Worm (Caenorhabditis elegans) whole organism, L1 larva: Measurements from ENCODE around the gene Y102A5C.36.

ENCODE experiments used
- ceh-63 ChIP-seq: fragments of 200-800 bp; sonication (Bioruptor generic); optimal IDR thresholded peaks from 2 replicates; lab custom pipeline; 2018; ENCODE audit warnings: mild to moderate bottlenecking, missing genetic modification characterization, missing compliant biosample characterization
- efl-3 ChIP-seq: fragments of 200-800 bp; sonication (Bioruptor generic); optimal IDR thresholded peaks from 2 replicates; lab custom pipeline; 2018; ENCODE audit warnings: mild to moderate bottlenecking, missing genetic modification characterization, missing compliant biosample characterization
- egl-27 ChIP-seq, 2 experiments: fragments of 150-350 bp in 1 of 2; sonication (generic microtip); optimal IDR thresholded peaks; 3 replicates each; lab custom pipeline; 2017 to 2018; ENCODE audit warnings: missing biosample characterization in 2 of 2, missing genetic modification characterization in 2 of 2, missing genetic modification reagents in 2 of 2
- elt-2 ChIP-seq: sonication (generic microtip); optimal IDR thresholded peaks from 2 replicates; lab custom pipeline; 2016; ENCODE audit warnings: missing genetic modification characterization, mild to moderate bottlenecking, inconsistent platforms, missing compliant biosample characterization, missing genetic modification reagents
- elt-3 ChIP-seq, 6 experiments: fragments of 150-350 bp in 1 of 6; sonication (generic microtip); optimal IDR thresholded peaks; 2 replicates each; lab custom pipeline; 2017 to 2018; ENCODE audit warnings: missing biosample characterization in 6 of 6, missing genetic modification characterization in 6 of 6, inconsistent platforms in 1 of 6
- hpl-2 ChIP-seq: fragments of 150-350 bp; optimal IDR thresholded peaks from 2 replicates; lab custom pipeline; 2014; ENCODE audit warnings: missing biosample characterization, missing genetic modification reagents, missing genetic modification characterization
- lsy-2 ChIP-seq, 2 experiments: fragments of 150-350 bp; optimal IDR thresholded peaks; 2 replicates each; lab custom pipeline; 2014; ENCODE audit warnings: missing biosample characterization in 2 of 2, missing genetic modification characterization in 2 of 2
- nhr-237 ChIP-seq: fragments of 150-350 bp; optimal IDR thresholded peaks from 2 replicates; lab custom pipeline; 2014; ENCODE audit warnings: missing biosample characterization, missing genetic modification characterization
- nhr-28 ChIP-seq: fragments of 150-350 bp; optimal IDR thresholded peaks from 2 replicates; lab custom pipeline; 2014; ENCODE audit warnings: missing biosample characterization, missing genetic modification characterization
- nhr-71 ChIP-seq: sonication (generic microtip); optimal IDR thresholded peaks from 2 replicates; lab custom pipeline; 2016; ENCODE audit warnings: mild to moderate bottlenecking, missing genetic modification characterization, moderate library complexity, missing compliant biosample characterization
- nhr-77 ChIP-seq: fragments of 150-350 bp; optimal IDR thresholded peaks from 2 replicates; lab custom pipeline; 2014; ENCODE audit warnings: missing biosample characterization, missing genetic modification characterization
- skn-1 ChIP-seq: fragments of 150-350 bp; optimal IDR thresholded peaks from 2 replicates; lab custom pipeline; 2014; ENCODE audit warnings: missing biosample characterization, missing genetic modification characterization
- unc-130 ChIP-seq: fragments of 150-350 bp; optimal IDR thresholded peaks from 2 replicates; lab custom pipeline; 2017; ENCODE audit warnings: missing biosample characterization, missing genetic modification characterization, inconsistent platforms
- zag-1 ChIP-seq: fragments of 150-350 bp; optimal IDR thresholded peaks from 2 replicates; lab custom pipeline; 2014; ENCODE audit warnings: missing biosample characterization, missing genetic modification characterization

DNA sequence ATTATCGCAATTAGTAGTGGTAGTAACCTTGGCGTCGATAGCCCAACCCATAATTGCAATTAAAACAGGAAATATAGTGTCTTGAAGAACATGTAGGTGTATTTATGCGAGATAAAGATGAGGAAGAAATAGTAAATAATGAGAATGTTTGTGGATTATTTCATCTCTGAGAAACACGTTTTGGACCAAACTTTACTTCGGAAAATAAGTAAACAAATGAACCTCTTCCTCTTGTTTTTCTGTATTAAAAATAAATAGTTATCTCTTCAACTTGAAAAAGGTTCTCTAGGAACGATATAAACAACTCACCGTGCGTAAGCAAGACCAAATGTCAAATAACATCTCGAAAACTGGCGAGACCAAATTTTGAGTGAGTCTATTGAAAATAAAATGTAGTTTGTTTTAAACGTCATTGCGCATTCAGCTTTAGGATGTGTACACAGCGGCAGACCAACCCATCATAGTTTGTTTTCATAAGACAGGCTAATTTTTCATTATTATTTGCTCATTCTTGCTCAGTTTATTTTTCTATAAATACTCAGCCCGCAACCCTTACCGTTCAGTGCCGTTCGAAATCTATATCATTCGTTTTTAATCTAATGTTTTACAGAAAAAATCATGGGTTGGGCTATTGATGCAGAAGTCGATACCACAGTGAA is 44.9 kb downstream of the Y102A5C.36 start, which contains the start of the genes F09C6.11 and F09C6.12:
- no peak for TF ChIP-seq nhr-28 (tag; lab: Kevin White, UChicago)
- TF ChIP-seq egl-27 (tag; optimal IDR thresholded peaks at IDR 0.05; lab: Kevin White, UChicago): no peak
- TF ChIP-seq efl-3 (GFP tag; lab: Kevin White, UChicago): no peak
- no peak for TF ChIP-seq nhr-237
- TF ChIP-seq elt-3 (tag; optimal IDR thresholded peaks at IDR 0.05; lab: Kevin White, UChicago): no peak
- no peak for TF ChIP-seq skn-1
- TF ChIP-seq unc-130 (tag; lab: Kevin White, UChicago): no peak
- TF ChIP-seq elt-2 (tag; lab: Kevin White, UChicago): no peak
- no peak for TF ChIP-seq nhr-71 (tag; lab: Kevin White, UChicago)
- no peak for TF ChIP-seq hpl-2 (GFP tag; lab: Kevin White, UChicago)
- TF ChIP-seq zag-1: no peak
- TF ChIP-seq lsy-2 (tag; optimal IDR thresholded peaks at IDR 0.05; lab: Kevin White, UChicago): no peak
- no peak for TF ChIP-seq ceh-63 (GFP tag; lab: Kevin White, UChicago)
- peak; percentile 8 for TF ChIP-seq nhr-77
